Worm (Caenorhabditis elegans): ENCODE results near the gene Y17G9A.2.

DNA sequence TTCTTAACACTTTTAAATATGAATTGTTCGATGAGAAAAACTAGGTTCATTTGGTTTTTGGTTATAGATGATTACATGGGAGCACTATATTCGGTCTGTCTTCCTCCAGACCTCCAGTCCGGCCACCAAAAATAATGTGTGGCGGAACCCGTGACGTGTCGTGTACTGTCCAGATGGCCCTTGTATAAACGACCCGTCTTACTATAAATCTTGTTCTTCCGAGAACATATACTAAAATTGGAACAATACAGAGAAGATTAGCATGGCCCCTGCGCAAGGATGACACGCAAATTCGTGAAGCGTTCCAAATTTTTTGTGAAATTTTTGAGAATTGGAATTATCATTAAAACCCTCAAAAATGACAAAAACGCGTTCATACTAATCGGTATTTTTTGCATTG is 10.5 kb upstream of the Y17G9A.2 start:
- TF ChIP-seq lin-13 (GFP tag; optimal IDR thresholded peaks at IDR 0.05) (no peak), sox-4 (tag; optimal IDR thresholded peaks at IDR 0.05) (no peak)

All from whole organism, L1 larva.